Worm (Caenorhabditis elegans) whole organism, L1 larva: ENCODE data around the gene rpb-2.

Source experiments
- C04F5.9 ChIP-seq: sonication (generic microtip); optimal IDR thresholded peaks from 2 replicates; lab custom pipeline; 2016; ENCODE audit warnings: missing genetic modification characterization, missing compliant biosample characterization
- C16A3.4 ChIP-seq: fragments of 150-350 bp; optimal IDR thresholded peaks from 2 replicates; lab custom pipeline; 2014; ENCODE audit warnings: missing biosample characterization, missing genetic modification characterization
- aha-1 ChIP-seq: fragments of 150-350 bp; optimal IDR thresholded peaks from 2 replicates; lab custom pipeline; 2014; ENCODE audit warnings: missing biosample characterization, missing genetic modification characterization
- alr-1 ChIP-seq: fragments of 200-800 bp; sonication (Bioruptor generic); optimal IDR thresholded peaks from 2 replicates; lab custom pipeline; 2018; ENCODE audit warnings: borderline replicate concordance, mild to moderate bottlenecking, missing genetic modification characterization, missing compliant biosample characterization
- aly-2 ChIP-seq: fragments of 150-350 bp; optimal IDR thresholded peaks from 2 replicates; lab custom pipeline; 2014; ENCODE audit warnings: missing biosample characterization, missing genetic modification characterization
- ama-1 ChIP-seq: fragments of 150-350 bp; optimal IDR thresholded peaks from 2 replicates; lab custom pipeline; 2014
- blmp-1 ChIP-seq: fragments of 150-350 bp; optimal IDR thresholded peaks from 2 replicates; lab custom pipeline; 2014; ENCODE audit warnings: missing biosample characterization, missing genetic modification characterization
- ceh-88 ChIP-seq: fragments of 200-800 bp; sonication (Bioruptor generic); IDR thresholded peaks from 2 replicates; pipeline ENCODE4 v1.3.6; 2022; ENCODE audit warnings: missing genetic modification characterization, missing compliant biosample characterization
- ceh-90 ChIP-seq: sonication (generic microtip); optimal IDR thresholded peaks from 2 replicates; lab custom pipeline; 2016; ENCODE audit warnings: missing genetic modification characterization, missing compliant biosample characterization
- efl-3 ChIP-seq: fragments of 200-800 bp; sonication (Bioruptor generic); optimal IDR thresholded peaks from 2 replicates; lab custom pipeline; 2018; ENCODE audit warnings: mild to moderate bottlenecking, missing genetic modification characterization, missing compliant biosample characterization
- egl-27 ChIP-seq, 2 experiments: fragments of 150-350 bp in 1 of 2; sonication (generic microtip); optimal IDR thresholded peaks; 3 replicates each; lab custom pipeline; 2017 to 2018; ENCODE audit warnings: missing biosample characterization in 2 of 2, missing genetic modification characterization in 2 of 2, missing genetic modification reagents in 2 of 2
- elt-2 ChIP-seq: sonication (generic microtip); optimal IDR thresholded peaks from 2 replicates; lab custom pipeline; 2016; ENCODE audit warnings: missing genetic modification characterization, mild to moderate bottlenecking, inconsistent platforms, missing compliant biosample characterization, missing genetic modification reagents
- ets-5 ChIP-seq: fragments of 200-800 bp; sonication (Bioruptor generic); IDR thresholded peaks from 2 replicates; pipeline ENCODE4 v1.3.6; 2022; ENCODE audit warnings: missing genetic modification characterization, missing compliant biosample characterization
- fkh-10 ChIP-seq: sonication (generic microtip); optimal IDR thresholded peaks from 2 replicates; lab custom pipeline; 2017; ENCODE audit warnings: missing biosample characterization, missing genetic modification reagents, missing genetic modification characterization
- fkh-8 ChIP-seq: sonication (generic microtip); optimal IDR thresholded peaks from 2 replicates; lab custom pipeline; 2016; ENCODE audit warnings: mild to moderate bottlenecking, missing genetic modification characterization, missing compliant biosample characterization
- fos-1 ChIP-seq: fragments of 150-350 bp; optimal IDR thresholded peaks from 2 replicates; lab custom pipeline; 2014; ENCODE audit warnings: missing biosample characterization, missing genetic modification characterization
- hlh-4 ChIP-seq: sonication (generic microtip); optimal IDR thresholded peaks from 2 replicates; lab custom pipeline; 2016; ENCODE audit warnings: mild to moderate bottlenecking, missing genetic modification characterization, missing compliant biosample characterization
- jun-1 ChIP-seq: fragments of 150-350 bp; optimal IDR thresholded peaks from 2 replicates; lab custom pipeline; 2014; ENCODE audit warnings: missing biosample characterization, missing genetic modification reagents, missing genetic modification characterization
- lin-13 ChIP-seq: fragments of 150-350 bp; optimal IDR thresholded peaks from 2 replicates; lab custom pipeline; 2014; ENCODE audit warnings: missing biosample characterization, missing genetic modification reagents, missing genetic modification characterization
- lin-14 ChIP-seq: fragments of 200-800 bp; sonication (Bioruptor generic); optimal IDR thresholded peaks from 2 replicates; lab custom pipeline; 2018; ENCODE audit warnings: mild to moderate bottlenecking, missing genetic modification characterization, moderate library complexity, missing compliant biosample characterization
- lin-39 ChIP-seq: fragments of 150-350 bp; optimal IDR thresholded peaks from 2 replicates; lab custom pipeline; 2014; ENCODE audit warnings: missing biosample characterization, missing genetic modification reagents, missing genetic modification characterization
- lir-3 ChIP-seq: sonication (generic microtip); optimal IDR thresholded peaks from 2 replicates; lab custom pipeline; 2016; ENCODE audit warnings: mild to moderate bottlenecking, missing genetic modification characterization, moderate library complexity, missing compliant biosample characterization; ENCODE audit not compliant: poor library complexity
- lsy-2 ChIP-seq, 2 experiments: fragments of 150-350 bp; optimal IDR thresholded peaks; 2 replicates each; lab custom pipeline; 2014; ENCODE audit warnings: missing biosample characterization in 2 of 2, missing genetic modification characterization in 2 of 2
- mab-9 ChIP-seq: fragments of 200-800 bp; sonication (Bioruptor generic); IDR thresholded peaks from 2 replicates; pipeline ENCODE4 v1.3.6; 2022; ENCODE audit warnings: missing genetic modification reagents, missing genetic modification characterization, missing compliant biosample characterization
- mef-2 ChIP-seq: fragments of 150-350 bp; optimal IDR thresholded peaks from 2 replicates; lab custom pipeline; 2014; ENCODE audit warnings: missing biosample characterization, missing genetic modification characterization
- nhr-12 ChIP-seq: sonication (generic microtip); optimal IDR thresholded peaks from 2 replicates; lab custom pipeline; 2017; ENCODE audit warnings: missing biosample characterization, missing genetic modification characterization
- nhr-20 ChIP-seq: sonication (generic microtip); optimal IDR thresholded peaks from 2 replicates; lab custom pipeline; 2016; ENCODE audit warnings: mild to moderate bottlenecking, missing genetic modification characterization, missing compliant biosample characterization
- nhr-237 ChIP-seq: fragments of 150-350 bp; optimal IDR thresholded peaks from 2 replicates; lab custom pipeline; 2014; ENCODE audit warnings: missing biosample characterization, missing genetic modification characterization
- nhr-28 ChIP-seq: fragments of 150-350 bp; optimal IDR thresholded peaks from 2 replicates; lab custom pipeline; 2014; ENCODE audit warnings: missing biosample characterization, missing genetic modification characterization
- nhr-71 ChIP-seq: sonication (generic microtip); optimal IDR thresholded peaks from 2 replicates; lab custom pipeline; 2016; ENCODE audit warnings: mild to moderate bottlenecking, missing genetic modification characterization, moderate library complexity, missing compliant biosample characterization
- nhr-76 ChIP-seq: sonication (generic microtip); optimal IDR thresholded peaks from 2 replicates; lab custom pipeline; 2017; ENCODE audit warnings: missing biosample characterization, missing genetic modification characterization
- nhr-77 ChIP-seq: fragments of 150-350 bp; optimal IDR thresholded peaks from 2 replicates; lab custom pipeline; 2014; ENCODE audit warnings: missing biosample characterization, missing genetic modification characterization
- nhr-85 ChIP-seq: sonication (generic microtip); peaks from one replicate; lab custom pipeline; 2016; ENCODE audit warnings: missing genetic modification characterization, inconsistent platforms, missing compliant biosample characterization
- nhr-90 ChIP-seq: sonication (generic microtip); optimal IDR thresholded peaks from 2 replicates; lab custom pipeline; 2016; ENCODE audit warnings: mild to moderate bottlenecking, missing genetic modification characterization, missing compliant biosample characterization; ENCODE audit not compliant: poor library complexity
- pax-3 ChIP-seq: fragments of 200-800 bp; sonication (Bioruptor generic); optimal IDR thresholded peaks from 2 replicates; lab custom pipeline; 2018; ENCODE audit warnings: mild to moderate bottlenecking, missing genetic modification characterization, moderate library complexity, missing compliant biosample characterization
- pqm-1 ChIP-seq: sonication (generic microtip); optimal IDR thresholded peaks from 3 replicates; lab custom pipeline; 2017; ENCODE audit warnings: missing biosample characterization, missing genetic modification characterization
- rnt-1 ChIP-seq: sonication (generic microtip); optimal IDR thresholded peaks from 2 replicates; lab custom pipeline; 2016; ENCODE audit warnings: mild to moderate bottlenecking, missing genetic modification characterization, moderate library complexity, missing compliant biosample characterization
- snpc-4 ChIP-seq: fragments of 150-350 bp; optimal IDR thresholded peaks from 2 replicates; lab custom pipeline; 2014; ENCODE audit warnings: missing biosample characterization, missing genetic modification characterization
- sptf-1 ChIP-seq: fragments of 150-350 bp; optimal IDR thresholded peaks from 2 replicates; lab custom pipeline; 2014; ENCODE audit warnings: missing biosample characterization, missing genetic modification characterization
- sup-37 ChIP-seq: fragments of 200-800 bp; sonication (Bioruptor generic); optimal IDR thresholded peaks from 2 replicates; lab custom pipeline; 2018; ENCODE audit warnings: mild to moderate bottlenecking, missing genetic modification characterization, missing compliant biosample characterization
- swsn-7 ChIP-seq: sonication (generic microtip); optimal IDR thresholded peaks from 2 replicates; lab custom pipeline; 2016; ENCODE audit warnings: missing genetic modification characterization, missing compliant biosample characterization
- tbx-2 ChIP-seq: sonication (generic microtip); optimal IDR thresholded peaks from 2 replicates; lab custom pipeline; 2016; ENCODE audit warnings: missing genetic modification characterization, missing compliant biosample characterization
- tlp-1 ChIP-seq: fragments of 150-350 bp; optimal IDR thresholded peaks from 2 replicates; lab custom pipeline; 2014; ENCODE audit warnings: missing biosample characterization, missing genetic modification characterization
- unc-62 ChIP-seq: fragments of 150-350 bp; optimal IDR thresholded peaks from 2 replicates; lab custom pipeline; 2014; ENCODE audit warnings: missing biosample characterization, missing genetic modification reagents, missing genetic modification characterization
- unc-86 ChIP-seq: sonication (generic microtip); optimal IDR thresholded peaks from 2 replicates; lab custom pipeline; 2016; ENCODE audit warnings: missing genetic modification characterization, missing compliant biosample characterization
- unc-98 ChIP-seq: fragments of 200-800 bp; sonication (Bioruptor generic); IDR thresholded peaks from 2 replicates; pipeline ENCODE4 v1.3.6; 2022; ENCODE audit warnings: missing genetic modification characterization, missing compliant biosample characterization
- vab-15 ChIP-seq: sonication (generic microtip); optimal IDR thresholded peaks from 2 replicates; lab custom pipeline; 2017; ENCODE audit warnings: missing genotype, mild to moderate bottlenecking, missing genetic modification characterization, missing compliant biosample characterization
- xbp-1 ChIP-seq: sonication (generic microtip); optimal IDR thresholded peaks from 2 replicates; lab custom pipeline; 2016; ENCODE audit warnings: missing genetic modification characterization, missing compliant biosample characterization
- zag-1 ChIP-seq: fragments of 150-350 bp; optimal IDR thresholded peaks from 2 replicates; lab custom pipeline; 2014; ENCODE audit warnings: missing biosample characterization, missing genetic modification characterization
- ztf-4 ChIP-seq: fragments of 150-350 bp; optimal IDR thresholded peaks from 2 replicates; lab custom pipeline; 2014; ENCODE audit warnings: missing biosample characterization, missing genetic modification characterization

Gene rpb-2

DNA sequence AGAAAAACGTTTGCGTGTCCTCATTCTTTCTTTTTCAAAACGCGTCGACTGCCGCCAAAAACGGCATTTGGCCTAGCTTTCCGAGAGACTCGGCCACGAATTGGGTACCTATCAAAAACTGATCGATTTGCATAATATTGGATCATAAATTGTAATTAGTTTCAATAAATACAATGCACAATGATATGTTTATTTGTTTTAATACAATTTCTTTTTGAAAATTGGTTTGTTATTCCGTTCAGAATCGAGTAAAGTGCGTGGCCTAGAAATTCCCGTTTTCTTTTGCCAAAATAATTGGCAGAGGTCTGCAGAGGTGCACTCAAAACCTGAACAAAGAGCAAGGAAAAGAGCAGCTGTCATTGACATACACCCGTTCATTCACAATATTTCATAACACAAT is 34.0 kb upstream of the rpb-2 start, which contains the start of gene F26F4.8 (continued):
- TF ChIP-seq pqm-1 (tag; lab: Kevin White, UChicago) (no peak), mab-9 (GFP tag; lab: Robert Waterston, UW) (no peak), alr-1 (tag; lab: Kevin White, UChicago) (no peak), ceh-90 (tag; lab: Kevin White, UChicago) (peak; percentile 94), aly-2 (no peak), C16A3.4 (tag; lab: Kevin White, UChicago) (no peak), unc-98 (GFP tag; lab: Robert Waterston, UW) (peak; percentile 65), unc-86 (tag; lab: Kevin White, UChicago) (peak; percentile 26), tlp-1 (tag; lab: Kevin White, UChicago) (no peak), lin-13 (GFP tag; lab: Kevin White, UChicago) (no peak), rnt-1 (tag; lab: Kevin White, UChicago) (peak; percentile 59), ets-5 (GFP tag; lab: Robert Waterston, UW) (no peak), ama-1 (lab: Kevin White, UChicago) (no peak), elt-2 (tag; lab: Kevin White, UChicago) (no peak), jun-1 (tag; lab: Kevin White, UChicago) (no peak), lsy-2 (tag; optimal IDR thresholded peaks at IDR 0.05; lab: Kevin White, UChicago) (peak; percentile 35 to 51), lin-14 (GFP tag; lab: Kevin White, UChicago) (peak; percentile 64), vab-15 (tag; lab: Kevin White, UChicago) (no peak), mef-2 (tag; lab: Kevin White, UChicago) (no peak), tbx-2 (peak; percentile 70), fkh-10 (no peak), ztf-4 (tag; lab: Kevin White, UChicago) (no peak), nhr-76 (tag; lab: Kevin White, UChicago) (no peak), unc-62 (GFP tag; lab: Kevin White, UChicago) (no peak), egl-27 (tag; optimal IDR thresholded peaks at IDR 0.05; lab: Kevin White, UChicago) (no peak), nhr-28 (tag; lab: Kevin White, UChicago) (no peak), efl-3 (GFP tag; lab: Kevin White, UChicago) (no peak), nhr-90 (peak; percentile 63), lir-3 (peak; percentile 82), nhr-71 (tag; lab: Kevin White, UChicago) (peak; percentile 68), snpc-4 (tag; lab: Kevin White, UChicago) (peak; percentile 16), pax-3 (tag; lab: Kevin White, UChicago) (peak; percentile 69), nhr-20 (tag; lab: Kevin White, UChicago) (peak; percentile 46), ceh-88 (GFP tag; lab: Robert Waterston, UW) (no peak), nhr-77 (tag; lab: Kevin White, UChicago) (no peak), blmp-1 (no peak), sup-37 (no peak), fkh-8 (tag; lab: Kevin White, UChicago) (peak; percentile 57), nhr-85 (tag; lab: Kevin White, UChicago) (peak; percentile 69), sptf-1 (tag; lab: Kevin White, UChicago) (no peak), nhr-237 (no peak), hlh-4 (tag; lab: Kevin White, UChicago) (no peak), zag-1 (no peak), lin-39 (tag; lab: Kevin White, UChicago) (no peak), C04F5.9 (peak; percentile 59), xbp-1 (no peak), nhr-12 (tag; lab: Kevin White, UChicago) (no peak), aha-1 (tag; lab: Kevin White, UChicago) (no peak), swsn-7 (tag; lab: Kevin White, UChicago) (peak; percentile 19), fos-1 (tag; lab: Kevin White, UChicago) (no peak)
